Worm (Caenorhabditis elegans) whole organism, young adult: ENCODE measurements around the gene arrd-16.

ENCODE experiments used
- C17E4.6 ChIP-seq: fragments of 200-800 bp; sonication (Bioruptor generic); IDR thresholded peaks from 2 replicates; pipeline ENCODE4 v1.3.6; 2022; ENCODE audit warnings: missing genetic modification reagents, missing genetic modification characterization, missing compliant biosample characterization
- T07F8.4 ChIP-seq: sonication (generic microtip); optimal IDR thresholded peaks from 2 replicates; lab custom pipeline; 2016; ENCODE audit warnings: mild to moderate bottlenecking, missing genetic modification characterization, moderate library complexity, missing compliant biosample characterization
- akir-1 ChIP-seq: fragments of 200-800 bp; sonication (Bioruptor generic); optimal IDR thresholded peaks from 2 replicates; lab custom pipeline; 2018; ENCODE audit warnings: mild to moderate bottlenecking, missing genetic modification characterization, moderate library complexity, missing compliant biosample characterization
- attf-5 ChIP-seq: fragments of 200-800 bp; sonication (Bioruptor generic); optimal IDR thresholded peaks from 2 replicates; lab custom pipeline; 2018; ENCODE audit warnings: mild to moderate bottlenecking, missing genetic modification characterization, missing compliant biosample characterization
- bed-1 ChIP-seq: fragments of 200-800 bp; sonication (Bioruptor generic); IDR thresholded peaks from 2 replicates; pipeline ENCODE4 v1.3.6; 2022; ENCODE audit warnings: missing genetic modification reagents, missing genetic modification characterization, missing compliant biosample characterization
- ccch-3 ChIP-seq: fragments of 200-800 bp; sonication (Bioruptor generic); optimal IDR thresholded peaks from 2 replicates; lab custom pipeline; 2018; ENCODE audit warnings: mild to moderate bottlenecking, missing genetic modification characterization, missing compliant biosample characterization
- cebp-1 ChIP-seq, 2 experiments: fragments of 200-800 bp in 1 of 2; sonication (Bioruptor generic) in 1 of 2; sonication (generic microtip) in 1 of 2; IDR thresholded peaks in 1 of 2; optimal IDR thresholded peaks in 1 of 2; 2 replicates each; pipeline versions ENCODE4 v1.3.6 to Lab custom; 2017 to 2022; ENCODE audit warnings: missing compliant biosample characterization in 2 of 2, missing genetic modification characterization in 2 of 2, mild to moderate bottlenecking in 1 of 2, missing genetic modification reagents in 1 of 2, moderate library complexity in 1 of 2
- cebp-2 ChIP-seq: fragments of 200-800 bp; sonication (Bioruptor generic); IDR thresholded peaks from 2 replicates; pipeline ENCODE4 v1.3.6; 2022; ENCODE audit warnings: missing genetic modification characterization, missing compliant biosample characterization
- chd-7 ChIP-seq: sonication (generic microtip); optimal IDR thresholded peaks from 2 replicates; lab custom pipeline; 2016; ENCODE audit warnings: mild to moderate bottlenecking, missing genetic modification characterization, moderate library complexity, missing compliant biosample characterization
- dox-1 ChIP-seq: fragments of 200-800 bp; sonication (Bioruptor generic); IDR thresholded peaks from 2 replicates; pipeline ENCODE4 v1.3.6; 2022; ENCODE audit warnings: missing genetic modification reagents, missing genetic modification characterization, missing compliant biosample characterization
- dpl-1 ChIP-seq: fragments of 150-350 bp; optimal IDR thresholded peaks from 2 replicates; lab custom pipeline; 2014; ENCODE audit warnings: missing biosample characterization, missing genetic modification reagents, missing genetic modification characterization
- egl-44 ChIP-seq: fragments of 200-800 bp; sonication (Bioruptor generic); IDR thresholded peaks from 2 replicates; pipeline ENCODE4 v1.3.6; 2022; ENCODE audit warnings: missing genetic modification reagents, missing genetic modification characterization, missing compliant biosample characterization
- egrh-3 ChIP-seq: fragments of 200-800 bp; sonication (Bioruptor generic); IDR thresholded peaks from 2 replicates; pipeline ENCODE4 v1.3.6; 2022; ENCODE audit warnings: missing genetic modification reagents, missing genetic modification characterization, missing compliant biosample characterization
- him-1 ChIP-seq: sonication (generic microtip); optimal IDR thresholded peaks from 2 replicates; lab custom pipeline; 2016; ENCODE audit warnings: missing genotype, missing genetic modification reagents, missing genetic modification characterization, missing compliant biosample characterization
- hmg-1.2 ChIP-seq: fragments of 200-800 bp; sonication (Bioruptor generic); IDR thresholded peaks from 2 replicates; pipeline ENCODE4 v1.3.6; 2022; ENCODE audit warnings: missing genetic modification reagents, missing genetic modification characterization, missing compliant biosample characterization
- lin-26 ChIP-seq: fragments of 200-800 bp; sonication (Bioruptor generic); IDR thresholded peaks from 2 replicates; pipeline ENCODE4 v1.3.6; 2022; ENCODE audit warnings: missing genetic modification reagents, missing genetic modification characterization, missing compliant biosample characterization
- lin-35 ChIP-seq, 3 experiments: fragments of 150-350 bp in 2 of 3; sonication (generic microtip) in 1 of 3; optimal IDR thresholded peaks; 2 replicates each; lab custom pipeline; 2014 to 2018; ENCODE audit warnings: missing biosample characterization in 3 of 3, missing genetic modification characterization in 3 of 3, missing genetic modification reagents in 3 of 3
- madf-10 ChIP-seq: sonication (generic microtip); optimal IDR thresholded peaks from 2 replicates; lab custom pipeline; 2016; ENCODE audit warnings: mild to moderate bottlenecking, missing genetic modification characterization, missing compliant biosample characterization
- mcd-1 ChIP-seq: fragments of 200-800 bp; sonication (Bioruptor generic); IDR thresholded peaks from 2 replicates; pipeline ENCODE4 v1.3.6; 2022; ENCODE audit warnings: missing genetic modification reagents, missing genetic modification characterization, missing compliant biosample characterization
- nfyb-1 ChIP-seq: fragments of 200-800 bp; sonication (Bioruptor generic); IDR thresholded peaks from 2 replicates; pipeline ENCODE4 v1.3.6; 2022; ENCODE audit warnings: missing genetic modification reagents, missing genetic modification characterization, missing compliant biosample characterization
- nhr-90 ChIP-seq: sonication (generic microtip); optimal IDR thresholded peaks from 2 replicates; lab custom pipeline; 2016; ENCODE audit warnings: missing genotype, mild to moderate bottlenecking, missing genetic modification characterization, missing compliant biosample characterization
- rcor-1 ChIP-seq: fragments of 200-800 bp; sonication (Bioruptor generic); IDR thresholded peaks from 2 replicates; pipeline ENCODE4 v1.3.6; 2022; ENCODE audit warnings: missing genetic modification reagents, missing genetic modification characterization, missing compliant biosample characterization
- repo-1 ChIP-seq: sonication (generic microtip); optimal IDR thresholded peaks from 2 replicates; lab custom pipeline; 2017; ENCODE audit warnings: mild to moderate bottlenecking, missing genetic modification characterization, missing compliant biosample characterization
- sdz-38 ChIP-seq: sonication (generic microtip); optimal IDR thresholded peaks from 2 replicates; lab custom pipeline; 2016; ENCODE audit warnings: missing genotype, missing genetic modification characterization, missing compliant biosample characterization
- snpc-1.3 ChIP-seq: sonication (generic microtip); optimal IDR thresholded peaks from 2 replicates; lab custom pipeline; 2017; ENCODE audit warnings: missing genetic modification characterization, mild to moderate bottlenecking, missing compliant biosample characterization, antibody characterized with exemption, moderate library complexity, missing genotype, missing genetic modification reagents; ENCODE audit not compliant: insufficient read depth
- snpc-4 ChIP-seq, 5 experiments: fragments of 150-350 bp in 1 of 5; sonication (generic microtip) in 4 of 5; optimal IDR thresholded peaks; 2 replicates each; lab custom pipeline; 2014 to 2018; ENCODE audit warnings: missing genetic modification characterization in 5 of 5, missing biosample characterization in 3 of 5, antibody characterized with exemption in 2 of 5, mild to moderate bottlenecking in 2 of 5, missing compliant biosample characterization in 2 of 5, missing genotype in 2 of 5, moderate library complexity in 2 of 5, missing genetic modification reagents in 1 of 5
- tbp1 ChIP-seq: fragments of 200-800 bp; sonication (Bioruptor generic); optimal IDR thresholded peaks from 2 replicates; lab custom pipeline; 2018; ENCODE audit warnings: mild to moderate bottlenecking, missing genetic modification characterization, missing compliant biosample characterization
- ztf-22 ChIP-seq: fragments of 200-800 bp; sonication (Bioruptor generic); optimal IDR thresholded peaks from 2 replicates; lab custom pipeline; 2018; ENCODE audit warnings: mild to moderate bottlenecking, missing genetic modification characterization, moderate library complexity, missing compliant biosample characterization
- ztf-28 ChIP-seq: fragments of 200-800 bp; sonication (Bioruptor generic); IDR thresholded peaks from 2 replicates; pipeline ENCODE4 v1.3.6; 2022; ENCODE audit warnings: missing genetic modification reagents, missing genetic modification characterization, missing compliant biosample characterization

Gene arrd-16

DNA sequence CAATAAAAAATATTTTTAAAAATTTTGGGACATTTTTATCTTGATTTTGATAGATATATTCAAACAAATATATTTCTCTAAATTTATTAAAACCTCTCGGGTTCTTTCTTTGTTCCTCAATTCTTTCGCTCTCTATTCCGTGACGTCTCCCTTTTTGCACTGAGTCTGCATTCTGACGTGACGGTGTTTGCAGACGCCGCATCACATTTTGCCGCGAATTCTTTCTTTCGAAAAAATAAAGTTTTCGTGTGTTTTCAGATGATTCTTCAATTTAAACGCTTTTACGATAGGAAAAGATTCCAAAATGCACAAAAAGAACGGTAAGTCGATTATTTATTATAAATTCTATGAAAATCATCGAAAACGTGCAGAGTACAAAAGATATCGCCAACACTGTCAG, 43.5 kb downstream of the arrd-16 start (continued):
- TF ChIP-seq snpc-1.3, result no peak
- TF ChIP-seq rcor-1 (GFP tag; lab: Robert Waterston, UW), result no peak
- no peak for TF ChIP-seq ccch-3 (GFP tag; lab: Kevin White, UChicago)
- TF ChIP-seq egl-44 (GFP tag; lab: Robert Waterston, UW), result no peak
- no peak for TF ChIP-seq cebp-1 (GFP tag; IDR thresholded peaks at IDR 0.05; lab: Robert Waterston, UW)
- peak; percentile 38 for TF ChIP-seq cebp-1 (tag; optimal IDR thresholded peaks at IDR 0.05; lab: Kevin White, UChicago)
- TF ChIP-seq cebp-2, result no peak
- 0 out of 2 replicates have a peak, but pooled peaks have one; percentile 40 for TF ChIP-seq mcd-1 (GFP tag; lab: Robert Waterston, UW)
- TF ChIP-seq sdz-38, result no peak
- no peak for TF ChIP-seq ztf-28 (GFP tag; lab: Robert Waterston, UW)
- TF ChIP-seq bed-1 (GFP tag; lab: Robert Waterston, UW), result no peak
- no peak for TF ChIP-seq attf-5 (GFP tag; lab: Kevin White, UChicago)
- TF ChIP-seq C17E4.6 (GFP tag; lab: Robert Waterston, UW), result no peak
- TF ChIP-seq madf-10, result no peak
- no peak for TF ChIP-seq ztf-22 (GFP tag; lab: Kevin White, UChicago)
- 0 out of 2 replicates have a peak, but pooled peaks have one; percentile 15 for TF ChIP-seq hmg-1.2 (GFP tag; lab: Robert Waterston, UW)
- no peak for TF ChIP-seq dox-1
- no peak for TF ChIP-seq lin-26 (GFP tag; lab: Robert Waterston, UW)
- peak; percentile 47 for TF ChIP-seq dpl-1 (GFP tag; lab: Kevin White, UChicago)
- no peak for TF ChIP-seq snpc-4 (GFP tag; optimal IDR thresholded peaks at IDR 0.05; lab: Kevin White, UChicago)
- peak in 1 of 4 experiments; percentile 17 for TF ChIP-seq snpc-4 (tag; optimal IDR thresholded peaks at IDR 0.05; lab: Kevin White, UChicago)

DNA sequence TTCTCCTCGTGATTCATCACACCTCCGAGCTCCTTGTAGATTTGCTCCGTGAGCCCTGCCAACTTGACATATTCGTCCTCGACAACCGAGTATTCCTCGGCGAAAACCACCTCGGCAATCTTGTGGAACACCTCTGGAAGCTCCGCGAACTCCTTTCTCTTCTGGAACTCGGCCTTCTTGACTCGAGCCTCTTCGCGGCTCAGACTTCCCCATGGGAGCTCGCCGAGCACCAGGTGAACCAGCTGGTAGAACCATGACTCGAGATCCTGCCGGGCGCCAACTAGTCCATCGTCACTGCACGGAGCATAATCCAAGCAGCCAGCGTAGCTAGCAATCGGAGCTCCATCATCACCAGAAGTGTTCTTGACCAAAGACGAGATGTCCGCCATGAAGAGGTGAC, 46.0 kb downstream of the arrd-16 start:
- TF ChIP-seq egrh-3 (GFP tag; lab: Robert Waterston, UW), result peak; percentile 60; the same call in 1 of the 2 replicates

DNA sequence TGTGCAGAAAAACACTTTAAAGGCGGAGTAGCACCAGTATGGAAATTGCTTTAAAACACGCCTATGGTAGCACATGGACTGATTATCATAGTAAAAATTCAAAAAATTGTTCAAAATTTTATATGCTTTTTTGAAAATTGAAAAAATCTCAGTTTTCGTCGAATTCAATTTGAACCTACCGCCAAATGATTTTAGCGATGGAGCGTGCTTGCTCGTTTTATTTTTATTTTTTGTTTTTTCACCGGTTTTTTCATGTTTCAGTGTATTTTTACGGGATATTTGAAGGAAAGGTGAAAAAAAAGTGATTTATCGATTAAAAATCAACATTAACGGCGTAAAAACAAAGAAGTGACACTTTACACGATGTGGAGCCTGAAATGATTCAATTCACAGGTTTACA, 49.4 kb downstream of the arrd-16 start:
- TF ChIP-seq lin-35 (GFP tag; optimal IDR thresholded peaks at IDR 0.05; lab: Kevin White, UChicago) (peak in 1 of 3 experiments; percentile 33), ccch-3 (GFP tag; lab: Kevin White, UChicago) (no peak), ztf-22 (GFP tag; lab: Kevin White, UChicago) (no peak)

DNA sequence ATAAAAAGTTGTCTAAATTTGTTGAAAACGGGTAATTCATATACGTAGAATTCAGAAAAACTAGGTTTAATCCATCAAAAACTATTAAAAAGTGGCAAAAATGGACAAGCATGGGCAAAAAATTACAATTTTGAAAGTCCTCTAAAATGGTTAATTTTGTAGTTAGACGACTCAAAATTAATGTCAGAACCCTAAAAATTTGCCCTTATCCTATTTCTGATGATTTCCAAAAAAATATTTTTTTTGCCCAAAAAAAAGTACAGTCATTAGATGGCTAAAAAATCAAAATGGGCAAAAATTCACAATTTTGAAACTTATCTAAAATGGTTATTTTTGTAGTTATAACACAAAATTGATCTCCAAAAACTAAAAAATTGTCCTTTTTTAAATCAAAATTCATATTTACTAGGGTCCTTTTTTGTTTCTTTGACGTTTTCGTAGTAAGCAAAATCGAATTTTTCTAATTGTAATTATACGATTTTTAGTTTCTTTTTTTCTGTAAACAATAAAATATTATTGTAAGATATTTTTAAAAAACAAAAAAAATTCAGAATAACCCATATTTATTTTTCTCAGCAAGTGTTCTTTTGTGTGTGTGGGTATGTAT, 52.8 kb downstream of the arrd-16 start:
- TF ChIP-seq T07F8.4 (tag; lab: Kevin White, UChicago), result no peak
- TF ChIP-seq tbp1, result no peak
- no peak for TF ChIP-seq chd-7 (tag; lab: Kevin White, UChicago)
- TF ChIP-seq akir-1 (GFP tag; lab: Kevin White, UChicago), result no peak
- peak; percentile 100 for TF ChIP-seq him-1 (tag; lab: Kevin White, UChicago)
- no peak for TF ChIP-seq nfyb-1 (GFP tag; lab: Robert Waterston, UW)
- TF ChIP-seq repo-1 (tag; lab: Kevin White, UChicago), result no peak
- no peak for TF ChIP-seq nhr-90 (tag; lab: Kevin White, UChicago)
